Fruit fly (Drosophila melanogaster) whole organism, embryonic: ENCODE data around the gene CG13653.

Experiments used
- BEAF-32 ChIP-seq: fragments of 200-800 bp; sonication (Bioruptor generic); optimal IDR thresholded peaks from 3 replicates; lab custom pipeline; 2017; ENCODE audit warnings: missing biosample characterization, missing genetic modification characterization, mild to moderate bottlenecking, moderate library complexity, missing genetic modification reagents
- CG10209 ChIP-seq: fragments of 200-800 bp; sonication (Bioruptor generic); optimal IDR thresholded peaks from 3 replicates; lab custom pipeline; 2017; ENCODE audit warnings: missing biosample characterization, mild to moderate bottlenecking, missing genetic modification characterization, missing genetic modification reagents
- CG10267 ChIP-seq: fragments of 200-800 bp; sonication (Bioruptor generic); optimal IDR thresholded peaks from 2 replicates; lab custom pipeline; 2018; ENCODE audit warnings: missing biosample characterization, mild to moderate bottlenecking, missing genetic modification characterization, moderate library complexity
- CG10543 ChIP-seq: fragments of 200-800 bp; sonication (Bioruptor generic); optimal IDR thresholded peaks from 3 replicates; lab custom pipeline; 2017; ENCODE audit warnings: missing biosample characterization, mild to moderate bottlenecking, missing genetic modification characterization, moderate library complexity
- CG10959 ChIP-seq: fragments of 200-800 bp; sonication (Bioruptor generic); IDR thresholded peaks from 2 replicates; pipeline ENCODE4 v1.3.6; 2022; ENCODE audit warnings: missing biosample characterization, missing genetic modification characterization
- CG10979 ChIP-seq: fragments of 200-800 bp; sonication (Bioruptor generic); optimal IDR thresholded peaks from 2 replicates; lab custom pipeline; 2018; ENCODE audit warnings: missing biosample characterization, mild to moderate bottlenecking, missing genetic modification characterization, moderate library complexity
- CG12071 ChIP-seq: fragments of 200-800 bp; sonication (Bioruptor generic); optimal IDR thresholded peaks from 3 replicates; lab custom pipeline; 2018; ENCODE audit warnings: missing biosample characterization, mild to moderate bottlenecking, missing genetic modification characterization
- CG12155 ChIP-seq: fragments of 200-800 bp; sonication (Bioruptor generic); optimal IDR thresholded peaks from 3 replicates; lab custom pipeline; 2016; ENCODE audit warnings: missing biosample characterization, missing genetic modification characterization
- CG13123 ChIP-seq: fragments of 200-800 bp; sonication (Bioruptor generic); optimal IDR thresholded peaks from 2 replicates; lab custom pipeline; 2016; ENCODE audit warnings: missing biosample characterization, missing genetic modification characterization
- CG14014 ChIP-seq: fragments of 200-800 bp; sonication (Bioruptor generic); IDR thresholded peaks from 2 replicates; pipeline ENCODE4 v1.3.6; 2022; ENCODE audit warnings: missing biosample characterization, missing genetic modification characterization
- CG14441 ChIP-seq: fragments of 200-800 bp; sonication (Bioruptor generic); IDR thresholded peaks from 2 replicates; pipeline ENCODE4 v1.3.6; 2022; ENCODE audit warnings: missing biosample characterization, missing genetic modification characterization
- CG14710 ChIP-seq: fragments of 200-800 bp; sonication (Bioruptor generic); optimal IDR thresholded peaks from 3 replicates; lab custom pipeline; 2019; ENCODE audit warnings: missing biosample characterization, mild to moderate bottlenecking, missing genetic modification characterization, moderate library complexity
- CG16813 ChIP-seq: fragments of 200-800 bp; sonication (Bioruptor generic); IDR thresholded peaks from 3 replicates; pipeline ENCODE4 v1.3.6; 2022; ENCODE audit warnings: missing biosample characterization, missing genetic modification characterization; ENCODE audit not compliant: partially characterized antibody
- CG17361 ChIP-seq: fragments of 200-800 bp; sonication (Bioruptor generic); IDR thresholded peaks from 3 replicates; pipeline ENCODE4 v1.3.6; 2022; ENCODE audit warnings: missing biosample characterization, missing genetic modification characterization
- CG31441 ChIP-seq: fragments of 200-800 bp; sonication (Bioruptor generic); IDR thresholded peaks from 2 replicates; pipeline ENCODE4 v1.3.6; 2022; ENCODE audit warnings: missing biosample characterization, missing genetic modification characterization
- CG3726 ChIP-seq: fragments of 200-800 bp; sonication (Bioruptor generic); IDR thresholded peaks from 3 replicates; pipeline ENCODE4, ENCODE4 v1.3.6; 2022; ENCODE audit warnings: missing biosample characterization, missing genetic modification characterization
- CG6254 ChIP-seq: fragments of 200-800 bp; sonication (Bioruptor generic); optimal IDR thresholded peaks from 3 replicates; lab custom pipeline; 2017; ENCODE audit warnings: mild to moderate bottlenecking, missing biosample characterization, missing genetic modification reagents, missing genetic modification characterization
- CG7556 ChIP-seq: fragments of 200-800 bp; sonication (Bioruptor generic); optimal IDR thresholded peaks from 2 replicates; lab custom pipeline; 2017; ENCODE audit warnings: missing biosample characterization, mild to moderate bottlenecking, missing genetic modification characterization
- CG7839 ChIP-seq: fragments of 200-800 bp; sonication (Bioruptor generic); optimal IDR thresholded peaks from 3 replicates; lab custom pipeline; 2018; ENCODE audit warnings: missing biosample characterization, mild to moderate bottlenecking, missing genetic modification characterization, moderate library complexity
- CG7987 ChIP-seq: fragments of 200-800 bp; sonication (Bioruptor generic); optimal IDR thresholded peaks from 2 replicates; lab custom pipeline; 2018; ENCODE audit warnings: missing biosample characterization, mild to moderate bottlenecking, missing genetic modification characterization, moderate library complexity
- CrebB ChIP-seq: fragments of 200-800 bp; sonication (Bioruptor generic); optimal IDR thresholded peaks from 3 replicates; lab custom pipeline; 2018; ENCODE audit warnings: missing biosample characterization, mild to moderate bottlenecking, missing genetic modification characterization
- Fer3 ChIP-seq: fragments of 200-800 bp; sonication (Bioruptor generic); optimal IDR thresholded peaks from 2 replicates; lab custom pipeline; 2018; ENCODE audit warnings: missing biosample characterization, mild to moderate bottlenecking, missing genetic modification characterization, moderate library complexity
- chif ChIP-seq, 2 experiments: fragments of 200-800 bp; sonication (Bioruptor generic); optimal IDR thresholded peaks; 3 replicates each; lab custom pipeline; 2016; ENCODE audit warnings: missing biosample characterization in 2 of 2, missing genetic modification characterization in 2 of 2
- crol ChIP-seq: fragments of 200-800 bp; sonication (Bioruptor generic); IDR thresholded peaks from 2 replicates; pipeline ENCODE4 v1.3.6; 2022; ENCODE audit warnings: missing biosample characterization, missing genetic modification characterization
- danr ChIP-seq: fragments of 200-800 bp; sonication (Bioruptor generic); IDR thresholded peaks from 2 replicates; pipeline ENCODE4 v1.3.6; 2022; ENCODE audit warnings: missing biosample characterization, missing genetic modification characterization
- dimm ChIP-seq: fragments of 200-800 bp; sonication (Bioruptor generic); IDR thresholded peaks from 2 replicates; pipeline ENCODE4 v1.3.6; 2022; ENCODE audit warnings: missing biosample characterization, missing genetic modification characterization
- dmrt99B ChIP-seq: fragments of 200-800 bp; sonication (Bioruptor generic); optimal IDR thresholded peaks from 2 replicates; lab custom pipeline; 2018; ENCODE audit warnings: missing biosample characterization, mild to moderate bottlenecking, missing genetic modification characterization, moderate library complexity
- emc ChIP-seq: fragments of 200-800 bp; sonication (Bioruptor generic); optimal IDR thresholded peaks from 2 replicates; lab custom pipeline; 2016; ENCODE audit warnings: missing biosample characterization, missing genetic modification characterization
- fd3F ChIP-seq: fragments of 200-800 bp; sonication (Bioruptor generic); optimal IDR thresholded peaks from 2 replicates; lab custom pipeline; 2018; ENCODE audit warnings: missing biosample characterization, mild to moderate bottlenecking, missing genetic modification characterization, moderate library complexity
- fd64A ChIP-seq: fragments of 200-800 bp; sonication (Bioruptor generic); optimal IDR thresholded peaks from 3 replicates; lab custom pipeline; 2018; ENCODE audit warnings: missing biosample characterization, mild to moderate bottlenecking, missing genetic modification characterization
- fu2 ChIP-seq: fragments of 200-800 bp; sonication (Bioruptor generic); optimal IDR thresholded peaks from 2 replicates; lab custom pipeline; 2016; ENCODE audit warnings: missing biosample characterization, missing genetic modification characterization
- gce ChIP-seq: fragments of 200-800 bp; sonication (Bioruptor generic); IDR thresholded peaks from 3 replicates; pipeline ENCODE4 v1.3.6; 2022; ENCODE audit warnings: missing biosample characterization, missing genetic modification characterization
- ken ChIP-seq: fragments of 200-800 bp; sonication (Bioruptor generic); IDR thresholded peaks from 3 replicates; pipeline ENCODE4 v1.3.6; 2022; ENCODE audit warnings: missing biosample characterization, missing genetic modification characterization
- lab ChIP-seq: fragments of 200-800 bp; sonication (Bioruptor generic); optimal IDR thresholded peaks from 3 replicates; lab custom pipeline; 2017; ENCODE audit warnings: missing biosample characterization, missing genetic modification characterization, mild to moderate bottlenecking, moderate library complexity, missing genetic modification reagents
- luna ChIP-seq: fragments of 200-800 bp; sonication (Bioruptor generic); optimal IDR thresholded peaks from 2 replicates; lab custom pipeline; 2016; ENCODE audit warnings: missing biosample characterization, missing genetic modification characterization
- mirr ChIP-seq: fragments of 200-800 bp; sonication (Bioruptor generic); optimal IDR thresholded peaks from 3 replicates; lab custom pipeline; 2018; ENCODE audit warnings: missing biosample characterization, mild to moderate bottlenecking, missing genetic modification characterization
- oc ChIP-seq: fragments of 200-800 bp; sonication (Bioruptor generic); optimal IDR thresholded peaks from 2 replicates; lab custom pipeline; 2018; ENCODE audit warnings: missing biosample characterization, mild to moderate bottlenecking, missing genetic modification characterization, moderate library complexity
- pan ChIP-seq, 4 experiments: fragments of >200 bp in 3 of 4; fragments of 200-800 bp in 1 of 4; sonication (Bioruptor generic) in 1 of 4; optimal IDR thresholded peaks in 3 of 4; IDR thresholded peaks in 1 of 4; 2 replicates each; pipeline versions ENCODE4 v1.3.6 to Lab custom; 2017 to 2022; ENCODE audit warnings: missing biosample characterization in 2 of 4, missing genetic modification characterization in 2 of 4, mixed read lengths in 1 of 4
- phol ChIP-seq: fragments of 200-800 bp; sonication (Bioruptor generic); optimal IDR thresholded peaks from 3 replicates; lab custom pipeline; 2018; ENCODE audit warnings: missing biosample characterization, mild to moderate bottlenecking, missing genetic modification characterization, moderate library complexity
- pum ChIP-seq: fragments of 200-800 bp; sonication (Bioruptor generic); optimal IDR thresholded peaks from 2 replicates; lab custom pipeline; 2016; ENCODE audit warnings: missing biosample characterization, missing genetic modification characterization
- rib ChIP-seq: fragments of 200-800 bp; sonication (Bioruptor generic); IDR thresholded peaks from 2 replicates; pipeline ENCODE4 v1.3.6; 2022; ENCODE audit warnings: missing biosample characterization, missing genetic modification characterization
- row ChIP-seq: fragments of 200-800 bp; sonication (Bioruptor generic); IDR thresholded peaks from 3 replicates; pipeline ENCODE4 v1.3.6; 2022; ENCODE audit warnings: missing biosample characterization, missing genetic modification characterization
- salm ChIP-seq: fragments of 200-800 bp; sonication (Bioruptor generic); optimal IDR thresholded peaks from 2 replicates; lab custom pipeline; 2018; ENCODE audit warnings: missing biosample characterization, mild to moderate bottlenecking, missing genetic modification characterization
- seq ChIP-seq: fragments of 200-800 bp; sonication (Bioruptor generic); IDR thresholded peaks from 2 replicates; pipeline ENCODE4 v1.3.6; 2022; ENCODE audit warnings: missing biosample characterization, missing genetic modification characterization
- shn ChIP-seq: fragments of 200-800 bp; sonication (Bioruptor generic); optimal IDR thresholded peaks from 3 replicates; lab custom pipeline; 2016; ENCODE audit warnings: missing biosample characterization, missing genetic modification characterization
- sna ChIP-seq: fragments of 200-800 bp; sonication (Bioruptor generic); IDR thresholded peaks from 2 replicates; pipeline ENCODE4 v1.3.6; 2022; ENCODE audit warnings: missing biosample characterization, missing genetic modification characterization; ENCODE audit not compliant: partially characterized antibody
- so ChIP-seq: fragments of 200-800 bp; sonication (Bioruptor generic); IDR thresholded peaks from 3 replicates; pipeline ENCODE4 v1.3.6; 2022; ENCODE audit warnings: missing biosample characterization, missing genetic modification characterization
- ssp ChIP-seq: fragments of 200-800 bp; sonication (Bioruptor generic); IDR thresholded peaks from 2 replicates; pipeline ENCODE4 v1.3.6; 2022; ENCODE audit warnings: missing biosample characterization, missing genetic modification characterization

CG13653 gene

DNA sequence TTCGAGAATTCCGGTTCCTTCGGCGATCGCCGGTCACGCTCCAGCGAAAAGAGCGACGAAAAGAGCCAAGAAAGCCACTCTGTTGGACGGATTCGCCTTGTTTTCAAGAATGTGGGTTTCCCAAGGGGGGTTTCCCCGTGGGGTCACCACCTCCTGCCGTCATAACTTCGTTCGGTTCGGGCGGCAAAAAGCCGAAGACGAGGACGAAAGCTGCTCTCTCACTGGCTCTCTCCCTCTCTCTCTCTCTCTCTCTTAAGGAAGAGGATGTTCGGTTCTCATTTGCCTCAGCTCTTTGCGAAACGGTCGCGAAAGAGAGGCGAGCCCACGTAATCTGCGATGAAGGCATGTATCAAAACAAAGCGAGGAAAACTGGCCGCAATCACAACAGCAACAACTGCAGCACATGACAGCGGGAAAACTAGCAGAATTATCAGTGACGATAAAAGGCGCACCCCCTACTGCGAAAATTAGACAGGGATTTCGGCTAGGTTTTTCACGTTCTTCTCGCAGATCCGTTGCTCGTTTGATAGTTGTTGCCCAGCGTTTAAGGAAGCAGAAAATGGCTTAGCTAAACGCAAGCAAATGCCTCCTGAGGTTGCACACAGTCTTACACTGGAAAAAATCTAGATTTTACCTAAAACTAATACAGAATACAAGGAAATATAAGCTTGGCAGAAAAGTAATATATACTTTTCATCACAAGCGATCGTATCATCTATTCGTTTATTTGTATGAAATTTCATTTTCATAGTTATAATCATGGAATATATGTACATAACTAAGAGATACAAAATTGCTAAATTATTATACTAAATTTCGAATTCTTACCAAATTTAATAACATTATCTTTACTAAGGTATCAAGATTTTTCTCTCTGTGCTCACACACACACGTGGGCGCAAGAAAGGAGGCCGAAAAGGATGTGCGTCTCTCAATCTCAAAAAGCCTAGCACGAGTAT lies 11.6 kb upstream of the CG13653 start, which contains the start of gene dan (continued):
- TF ChIP-seq CG12071 (GFP tag; lab: Kevin White, UChicago) = no peak
- TF ChIP-seq dmrt99B (tag; lab: Kevin White, UChicago) = peak; percentile 53
- peak; percentile 11 for TF ChIP-seq CG12155 (GFP tag; lab: Kevin White, UChicago)
- TF ChIP-seq ken (GFP tag; lab: Robert Waterston, UW) = no peak
- peak; percentile 23 for TF ChIP-seq Fer3 (tag; lab: Kevin White, UChicago)
- no peak for TF ChIP-seq oc
- TF ChIP-seq so (GFP tag; lab: Robert Waterston, UW) = no peak
- no peak for TF ChIP-seq salm
- no peak for TF ChIP-seq BEAF-32 (GFP tag; lab: Kevin White, UChicago)
- TF ChIP-seq CG10959 = no peak
- TF ChIP-seq crol = peak; percentile 40; the same call in 1 of the 2 replicates
- no peak for TF ChIP-seq CG13123
- no peak for TF ChIP-seq CG3726 (GFP tag; lab: Robert Waterston, UW)
- TF ChIP-seq CG14710 (tag; lab: Kevin White, UChicago) = peak; percentile 47
- no peak for TF ChIP-seq pum (GFP tag; lab: Kevin White, UChicago)
- TF ChIP-seq CG7556 (GFP tag; lab: Kevin White, UChicago) = peak; percentile 77
- TF ChIP-seq phol (tag; lab: Kevin White, UChicago) = peak; percentile 68
- no peak for TF ChIP-seq luna
- TF ChIP-seq fd3F (GFP tag; lab: Kevin White, UChicago) = peak; percentile 16
- TF ChIP-seq lab (GFP tag; lab: Kevin White, UChicago) = peak; percentile 43
- TF ChIP-seq rib (GFP tag; lab: Robert Waterston, UW) = no peak
- TF ChIP-seq sna (GFP tag; lab: Robert Waterston, UW) = no peak
- TF ChIP-seq dimm = no peak
- TF ChIP-seq pan (optimal IDR thresholded peaks at IDR 0.05; lab: Kevin White, UChicago) = no peak
- no peak for TF ChIP-seq pan (GFP tag; optimal IDR thresholded peaks at IDR 0.05 in 1 of 2, IDR thresholded peaks at IDR 0.05 in 1 of 2)
- TF ChIP-seq CG16813 (GFP tag; lab: Robert Waterston, UW) = no peak
- TF ChIP-seq fu2 (GFP tag; lab: Kevin White, UChicago) = no peak
- TF ChIP-seq mirr (GFP tag; lab: Kevin White, UChicago) = no peak
- TF ChIP-seq fd64A (GFP tag; lab: Kevin White, UChicago) = no peak
- no peak for TF ChIP-seq CG14014 (GFP tag; lab: Robert Waterston, UW)
- TF ChIP-seq CG17361 = peak; percentile 78
- TF ChIP-seq chif (GFP tag; optimal IDR thresholded peaks at IDR 0.05; lab: Kevin White, UChicago) = no peak
- peak; percentile 60; the same call in 1 of the 2 replicates for TF ChIP-seq CG31441 (GFP tag; lab: Robert Waterston, UW)
- no peak for TF ChIP-seq CG10543 (GFP tag; lab: Kevin White, UChicago)
- TF ChIP-seq CG10209 (GFP tag; lab: Kevin White, UChicago) = peak; percentile 47
- TF ChIP-seq CG7839 (tag; lab: Kevin White, UChicago) = peak; percentile 71
- TF ChIP-seq row (GFP tag; lab: Robert Waterston, UW) = peak; percentile 30; the same call in 1 of the 3 replicates
- no peak for TF ChIP-seq CG6254 (GFP tag; lab: Kevin White, UChicago)
- TF ChIP-seq danr = no peak
- TF ChIP-seq seq (GFP tag; lab: Robert Waterston, UW) = no peak
- TF ChIP-seq CG10979 (tag; lab: Kevin White, UChicago) = peak; percentile 65
- no peak for TF ChIP-seq emc (GFP tag; lab: Kevin White, UChicago)
- no peak for TF ChIP-seq ssp (GFP tag; lab: Robert Waterston, UW)
- TF ChIP-seq CG14441 (GFP tag; lab: Robert Waterston, UW) = no peak
- TF ChIP-seq CG7987 (GFP tag; lab: Kevin White, UChicago) = no peak
- TF ChIP-seq gce = no peak
- TF ChIP-seq shn (GFP tag; lab: Kevin White, UChicago) = no peak
- peak; percentile 54 for TF ChIP-seq CG10267 (tag; lab: Kevin White, UChicago)
- no peak for TF ChIP-seq CrebB
